Fruit fly (Drosophila melanogaster): ENCODE results near the gene CG13919.
A peak's percentile ranks its signal among the peaks of the same experiment; 100 is the strongest.

CG13919 gene

dm6 chr3L:1652700-1653200 lies 7.5 kb downstream of the CG13919 start, which contains the start of the genes CG7970 and Vta1 (continued):
- TF ChIP-seq Hr78 (GFP tag; optimal IDR thresholded peaks at IDR 0.05) (peak in 1 of 2 experiments; percentile 94), MBD-R2 (GFP tag; IDR thresholded peaks at IDR 0.05) (peak; percentile 82), Bgb (GFP tag; IDR thresholded peaks at IDR 0.05; ENCODE audit: partially characterized antibody) (peak; percentile 27; the same call in 1 of the 2 replicates), cg (GFP tag; optimal IDR thresholded peaks at IDR 0.05) (no peak), CG17802 (tag; optimal IDR thresholded peaks at IDR 0.05) (no peak), zfh1 (GFP tag; IDR thresholded peaks at IDR 0.05) (no peak), tgo (GFP tag; IDR thresholded peaks at IDR 0.05) (no peak), bsh (GFP tag; optimal IDR thresholded peaks at IDR 0.05) (peak in 1 of 2 experiments; percentile 74), Med (GFP tag) (peak; percentile 56), CG1024 (GFP tag; IDR thresholded peaks at IDR 0.05) (no peak), Doc2 (GFP tag; IDR thresholded peaks at IDR 0.05) (no peak), trem (tag; optimal IDR thresholded peaks at IDR 0.05) (peak; percentile 32), Dp (GFP tag; optimal IDR thresholded peaks at IDR 0.05) (peak; percentile 42), Myb (GFP tag; optimal IDR thresholded peaks at IDR 0.05) (peak; percentile 13), CG15514 (GFP tag; optimal IDR thresholded peaks at IDR 0.05) (peak; percentile 99), HLH54F (GFP tag; optimal IDR thresholded peaks at IDR 0.05) (no peak), CG17361 (GFP tag; IDR thresholded peaks at IDR 0.05) (no peak), CG9797 (GFP tag; optimal IDR thresholded peaks at IDR 0.05) (peak; percentile 80), dpn (GFP tag; optimal IDR thresholded peaks at IDR 0.05) (no peak), Dll (GFP tag; IDR thresholded peaks at IDR 0.05; ENCODE audit: partially characterized antibody) (0 out of 4 replicates have a peak, but pooled peaks have one; percentile 26), CG10267 (tag; optimal IDR thresholded peaks at IDR 0.05) (peak; percentile 12), nmo (GFP tag; optimal IDR thresholded peaks at IDR 0.05) (peak; percentile 16), CG17568 (GFP tag; optimal IDR thresholded peaks at IDR 0.05) (no peak), HmgZ (tag; optimal IDR thresholded peaks at IDR 0.05) (peak; percentile 64), CG6813 (GFP tag; optimal IDR thresholded peaks at IDR 0.05) (no peak), Lim3 (GFP tag; IDR thresholded peaks at IDR 0.05) (no peak), knrl (GFP tag; IDR thresholded peaks at IDR 0.05; ENCODE audit: partially characterized antibody) (0 out of 3 replicates have a peak, but pooled peaks have one; percentile 28), Trl (optimal IDR thresholded peaks at IDR 0.05) (peak in 1 of 2 experiments; percentile 22), Trl (GFP tag; optimal IDR thresholded peaks at IDR 0.05) (no peak), CG6791 (GFP tag; IDR thresholded peaks at IDR 0.05; ENCODE audit: partially characterized antibody) (0 out of 3 replicates have a peak, but pooled peaks have one; percentile 36), lab (GFP tag; optimal IDR thresholded peaks at IDR 0.05) (no peak), BEAF-32 (GFP tag; optimal IDR thresholded peaks at IDR 0.05) (peak; percentile 8), CG4617 (GFP tag; optimal IDR thresholded peaks at IDR 0.05; ENCODE audit: borderline replicate concordance) (peak; percentile 87), mld (GFP tag; IDR thresholded peaks at IDR 0.05; ENCODE audit: partially characterized antibody) (no peak), CG2129 (GFP tag; IDR thresholded peaks at IDR 0.05; ENCODE audit: partially characterized antibody) (no peak)

dm6 chr3L:1653752-1654151 lies 8.5 kb downstream of the CG13919 start:
- TF ChIP-seq exex (tag; optimal IDR thresholded peaks at IDR 0.05) (peak; percentile 82), mirr (GFP tag; optimal IDR thresholded peaks at IDR 0.05) (peak; percentile 71), ato (GFP tag; IDR thresholded peaks at IDR 0.05; ENCODE audit: partially characterized antibody) (0 out of 2 replicates have a peak, but pooled peaks have one; percentile 18), Hsf (GFP tag; optimal IDR thresholded peaks at IDR 0.05) (no peak)
